Worm (Caenorhabditis elegans): ENCODE data around the gene C07A12.18.
A peak's percentile ranks its signal among the peaks of the same experiment; 100 is the strongest.

The C07A12.18 gene

ce11 chrX:4567110-4567509 is 17.4 kb upstream of the C07A12.18 start:
- TF ChIP-seq nhr-80 (tag; optimal IDR thresholded peaks at IDR 0.05) = peak; percentile 74
- no peak for TF ChIP-seq nhr-90 (tag; optimal IDR thresholded peaks at IDR 0.05)
- no peak for TF ChIP-seq Y53F4B.3 (GFP tag; IDR thresholded peaks at IDR 0.05)
- TF ChIP-seq C06A6.2 (GFP tag; conservative IDR thresholded peaks at IDR 0.05) = no peak
- TF ChIP-seq egrh-3 (GFP tag; IDR thresholded peaks at IDR 0.05) = no peak
- TF ChIP-seq snpc-1.1 (tag; optimal IDR thresholded peaks at IDR 0.05; ENCODE audit: insufficient read depth) = no peak
- peak; percentile 15 for TF ChIP-seq pha-4 (tag; optimal IDR thresholded peaks at IDR 0.05)

ce11 chrX:4564717-4565316 is 15.1 kb upstream of the C07A12.18 start, which contains the start of gene amt-4:
Gene amt-4 (plus strand): TSS chrX:4565302.
- TF ChIP-seq K12H6.12 (tag; optimal IDR thresholded peaks at IDR 0.05) (no peak), ztf-22 (GFP tag; optimal IDR thresholded peaks at IDR 0.05) (peak; percentile 0), sptf-2 (GFP tag; optimal IDR thresholded peaks at IDR 0.05) (no peak), dox-1 (GFP tag; IDR thresholded peaks at IDR 0.05) (0 out of 2 replicates have a peak, but pooled peaks have one; percentile 26), snpc-3.4 (tag; optimal IDR thresholded peaks at IDR 0.05) (no peak), atf-7 (tag; optimal IDR thresholded peaks at IDR 0.05) (no peak), nhr-80 (tag; optimal IDR thresholded peaks at IDR 0.05) (peak; percentile 91), lin-26 (GFP tag; IDR thresholded peaks at IDR 0.05) (no peak), sea-2 (GFP tag; IDR thresholded peaks at IDR 0.05) (no peak), bed-1 (GFP tag; IDR thresholded peaks at IDR 0.05) (no peak), nfya-1 (tag; optimal IDR thresholded peaks at IDR 0.05; ENCODE audit: borderline replicate concordance, insufficient read depth) (no peak), Y56A3A.18 (GFP tag; IDR thresholded peaks at IDR 0.05) (no peak), lin-35 (GFP tag; optimal IDR thresholded peaks at IDR 0.05) (no peak), zim-3 (tag; optimal IDR thresholded peaks at IDR 0.05) (no peak)

- no peak for TF ChIP-seq ztf-25 (GFP tag; IDR thresholded peaks at IDR 0.05)
- no peak for TF ChIP-seq attf-5 (GFP tag; optimal IDR thresholded peaks at IDR 0.05)
- TF ChIP-seq K11D2.4 (GFP tag; IDR thresholded peaks at IDR 0.05) = no peak
- TF ChIP-seq madf-10 (tag; optimal IDR thresholded peaks at IDR 0.05) = no peak
- TF ChIP-seq bed-2 (GFP tag; IDR thresholded peaks at IDR 0.05) = no peak
- TF ChIP-seq nfya-1 (tag; optimal IDR thresholded peaks at IDR 0.05; ENCODE audit: borderline replicate concordance, insufficient read depth) = no peak
- TF ChIP-seq aptf-3 (GFP tag; IDR thresholded peaks at IDR 0.05) = no peak
- TF ChIP-seq nhr-90 (tag; optimal IDR thresholded peaks at IDR 0.05) = no peak
- no peak for TF ChIP-seq ZK185.1 (tag; optimal IDR thresholded peaks at IDR 0.05; ENCODE audit: poor library complexity, severe bottlenecking)
- no peak for TF ChIP-seq pbrm-1 (GFP tag; IDR thresholded peaks at IDR 0.05)
- no peak for TF ChIP-seq tbx-9 (tag; optimal IDR thresholded peaks at IDR 0.05; ENCODE audit: borderline replicate concordance)
These were observed 12.6 kb upstream of the C07A12.18 start for ce11 chrX:4562288-4562687.

- TF ChIP-seq hlh-26 (GFP tag; conservative IDR thresholded peaks at IDR 0.05) (no peak), akir-1 (GFP tag; optimal IDR thresholded peaks at IDR 0.05) (no peak), ekl-4 (GFP tag; IDR thresholded peaks at IDR 0.05) (no peak), snpc-4 (GFP tag; optimal IDR thresholded peaks at IDR 0.05) (no peak), snpc-4 (tag; optimal IDR thresholded peaks at IDR 0.05) (no peak), chd-7 (tag; optimal IDR thresholded peaks at IDR 0.05) (no peak), repo-1 (tag; optimal IDR thresholded peaks at IDR 0.05) (no peak), Y53F4B.3 (GFP tag; IDR thresholded peaks at IDR 0.05) (no peak), athp-1 (tag; optimal IDR thresholded peaks at IDR 0.05) (no peak), rpc-1 (optimal IDR thresholded peaks at IDR 0.05) (no peak), rpc-1 (tag; optimal IDR thresholded peaks at IDR 0.05) (no peak), K12H6.12 (tag; optimal IDR thresholded peaks at IDR 0.05) (no peak), gei-17 (GFP tag; optimal IDR thresholded peaks at IDR 0.05) (no peak), lin-35 (GFP tag; optimal IDR thresholded peaks at IDR 0.05) (no peak), F55B11.4 (tag; optimal IDR thresholded peaks at IDR 0.05; ENCODE audit: borderline replicate concordance, insufficient read depth) (no peak), ets-4 (GFP tag; optimal IDR thresholded peaks at IDR 0.05) (no peak), lir-1 (GFP tag; conservative IDR thresholded peaks at IDR 0.05) (no peak), zfh-2 (GFP tag; conservative IDR thresholded peaks at IDR 0.05) (no peak), nfya-2 (GFP tag; IDR thresholded peaks at IDR 0.05) (no peak)
These were observed 12.2 kb upstream of the C07A12.18 start, which contains the start of gene C05E11.6 for ce11 chrX:4561863-4562262. Gene C05E11.6 (plus strand): TSS chrX:4562163.
